Fruit fly (Drosophila melanogaster): ENCODE results near the gene mrn.

Gene mrn

dm6 chr3L:15610109-15610508 is 29.8 kb upstream of the mrn start, which contains the start of gene CG7650 (continued):
- TF ChIP-seq CG6791 (GFP tag; IDR thresholded peaks at IDR 0.05; ENCODE audit: partially characterized antibody), result peak; percentile 88
- TF ChIP-seq mld (GFP tag; IDR thresholded peaks at IDR 0.05; ENCODE audit: partially characterized antibody), result peak; percentile 74; the same call in 2 of the 3 replicates
- TF ChIP-seq CG4854 (GFP tag; optimal IDR thresholded peaks at IDR 0.05), result no peak
- TF ChIP-seq CG2712 (tag; optimal IDR thresholded peaks at IDR 0.05), result peak; percentile 22
- TF ChIP-seq CG2875 (GFP tag; optimal IDR thresholded peaks at IDR 0.05), result no peak
- TF ChIP-seq CG10462 (GFP tag; optimal IDR thresholded peaks at IDR 0.05), result no peak
- TF ChIP-seq CG2116 (GFP tag; optimal IDR thresholded peaks at IDR 0.05), result peak; percentile 76
- TF ChIP-seq trem (tag; optimal IDR thresholded peaks at IDR 0.05), result peak; percentile 54
- peak; percentile 88 for TF ChIP-seq Opbp (GFP tag; IDR thresholded peaks at IDR 0.05; ENCODE audit: partially characterized antibody)
- TF ChIP-seq ato (GFP tag; IDR thresholded peaks at IDR 0.05; ENCODE audit: partially characterized antibody), result peak; percentile 80
- no peak for TF ChIP-seq CG33557 (GFP tag; optimal IDR thresholded peaks at IDR 0.05)
- TF ChIP-seq phol (tag; optimal IDR thresholded peaks at IDR 0.05), result peak; percentile 9
- TF ChIP-seq CG10979 (tag; optimal IDR thresholded peaks at IDR 0.05), result no peak
- no peak for TF ChIP-seq gcm (GFP tag; optimal IDR thresholded peaks at IDR 0.05)
- TF ChIP-seq HmgZ (tag; optimal IDR thresholded peaks at IDR 0.05), result peak; percentile 37
- TF ChIP-seq Doc3 (GFP tag; IDR thresholded peaks at IDR 0.05; ENCODE audit: partially characterized antibody), result peak; percentile 90
- TF ChIP-seq CrebB (tag; optimal IDR thresholded peaks at IDR 0.05), result no peak
- no peak for TF ChIP-seq Dfd (GFP tag; optimal IDR thresholded peaks at IDR 0.05)
- TF ChIP-seq CG2129 (GFP tag; IDR thresholded peaks at IDR 0.05; ENCODE audit: partially characterized antibody), result peak; percentile 84
- TF ChIP-seq CG17829 (tag; optimal IDR thresholded peaks at IDR 0.05), result peak; percentile 34
- TF ChIP-seq Dp (GFP tag; optimal IDR thresholded peaks at IDR 0.05), result peak; percentile 93
- TF ChIP-seq lbe (GFP tag; optimal IDR thresholded peaks at IDR 0.05), result peak; percentile 6
- TF ChIP-seq HLH4C (GFP tag; IDR thresholded peaks at IDR 0.05; ENCODE audit: partially characterized antibody), result peak; percentile 84
- TF ChIP-seq CG13287 (GFP tag; IDR thresholded peaks at IDR 0.05; ENCODE audit: partially characterized antibody), result peak; percentile 97
- no peak for TF ChIP-seq Antp (GFP tag; optimal IDR thresholded peaks at IDR 0.05)
- TF ChIP-seq ERR (GFP tag; optimal IDR thresholded peaks at IDR 0.05), result no peak
- peak; percentile 69 for TF ChIP-seq tna (GFP tag; IDR thresholded peaks at IDR 0.05; ENCODE audit: partially characterized antibody)
- no peak for TF ChIP-seq CG14014 (GFP tag; IDR thresholded peaks at IDR 0.05)
- TF ChIP-seq zen2 (GFP tag; IDR thresholded peaks at IDR 0.05; ENCODE audit: partially characterized antibody), result peak; percentile 93
- TF ChIP-seq CG11456 (GFP tag; IDR thresholded peaks at IDR 0.05), result no peak
- no peak for TF ChIP-seq CG15514 (GFP tag; optimal IDR thresholded peaks at IDR 0.05)

dm6 chr3L:15604979-15605378 is 24.6 kb upstream of the mrn start:
- TF ChIP-seq CG7357 (GFP tag; IDR thresholded peaks at IDR 0.05) (no peak), Med (GFP tag) (peak; percentile 51)

- TF ChIP-seq Spps (tag; optimal IDR thresholded peaks at IDR 0.05) (peak; percentile 11), CG17361 (GFP tag; IDR thresholded peaks at IDR 0.05) (no peak), phol (tag; optimal IDR thresholded peaks at IDR 0.05) (peak; percentile 8), bsh (GFP tag; optimal IDR thresholded peaks at IDR 0.05) (peak in 1 of 2 experiments; percentile 50), row (GFP tag; IDR thresholded peaks at IDR 0.05) (peak; percentile 43; the same call in 2 of the 3 replicates), CG14860 (GFP tag; IDR thresholded peaks at IDR 0.05; ENCODE audit: partially characterized antibody) (no peak), da (GFP tag; optimal IDR thresholded peaks at IDR 0.05) (no peak), crol (GFP tag; IDR thresholded peaks at IDR 0.05) (0 out of 2 replicates have a peak, but pooled peaks have one; percentile 17), CG17385 (GFP tag; optimal IDR thresholded peaks at IDR 0.05) (peak; percentile 10), ham (GFP tag; IDR thresholded peaks at IDR 0.05) (no peak), Chrac-16 (GFP tag; optimal IDR thresholded peaks at IDR 0.05) (peak; percentile 1), CG13775 (GFP tag; optimal IDR thresholded peaks at IDR 0.05) (peak; percentile 10), sens (GFP tag) (peak; percentile 87), CG12391 (tag; optimal IDR thresholded peaks at IDR 0.05) (peak; percentile 21), CG10979 (tag; optimal IDR thresholded peaks at IDR 0.05) (peak; percentile 11), Hmx (GFP tag; optimal IDR thresholded peaks at IDR 0.05) (no peak), kay (GFP tag; optimal IDR thresholded peaks at IDR 0.05) (peak; percentile 15), bab2 (GFP tag; optimal IDR thresholded peaks at IDR 0.05) (peak; percentile 14)
These were observed 19.7 kb upstream of the mrn start for dm6 chr3L:15600051-15600450.

Measured in whole organism, embryonic.